Fruit fly (Drosophila melanogaster) whole organism, prepupa: ENCODE results near the gene CG17598.

Experiments
- CG11294 ChIP-seq: fragments of 200-800 bp; sonication (Bioruptor generic); IDR thresholded peaks from 2 replicates; pipeline ENCODE4 v1.3.6; 2022; ENCODE audit warnings: missing biosample characterization, missing genetic modification characterization
- CG1621 ChIP-seq: fragments of 200-800 bp; sonication (Bioruptor generic); optimal IDR thresholded peaks from 3 replicates; lab custom pipeline; 2018; ENCODE audit warnings: missing biosample characterization, mild to moderate bottlenecking, missing genetic modification characterization
- CG31627 ChIP-seq: fragments of 200-800 bp; sonication (Bioruptor generic); optimal IDR thresholded peaks from 3 replicates; lab custom pipeline; 2016; ENCODE audit warnings: missing biosample characterization, missing genetic modification characterization
- CG32006 ChIP-seq: fragments of 200-800 bp; sonication (Bioruptor generic); optimal IDR thresholded peaks from 3 replicates; lab custom pipeline; 2017; ENCODE audit warnings: missing biosample characterization, mild to moderate bottlenecking, missing genetic modification characterization
- CG34406 ChIP-seq: fragments of 200-800 bp; sonication (Bioruptor generic); optimal IDR thresholded peaks from 3 replicates; lab custom pipeline; 2016; ENCODE audit warnings: missing biosample characterization, missing genetic modification characterization
- CG4318 ChIP-seq: fragments of 200-800 bp; sonication (Bioruptor generic); optimal IDR thresholded peaks from 3 replicates; lab custom pipeline; 2017; ENCODE audit warnings: missing biosample characterization, mild to moderate bottlenecking, missing genetic modification characterization
- CG6163 ChIP-seq: fragments of 200-800 bp; sonication (Bioruptor generic); IDR thresholded peaks from 3 replicates; pipeline ENCODE4 v1.3.6; 2022; ENCODE audit warnings: missing biosample characterization, missing genetic modification characterization
- CG6276 ChIP-seq: fragments of 200-800 bp; sonication (Bioruptor generic); optimal IDR thresholded peaks from 2 replicates; lab custom pipeline; 2017; ENCODE audit warnings: missing biosample characterization, mild to moderate bottlenecking, missing genetic modification characterization
- CG6792 ChIP-seq: fragments of 200-800 bp; sonication (Bioruptor generic); optimal IDR thresholded peaks from 3 replicates; lab custom pipeline; 2016; ENCODE audit warnings: missing biosample characterization, missing genetic modification characterization
- CG6808 ChIP-seq: fragments of 200-800 bp; sonication (Bioruptor generic); optimal IDR thresholded peaks from 3 replicates; lab custom pipeline; 2017; ENCODE audit warnings: missing biosample characterization, missing genetic modification characterization, mild to moderate bottlenecking, moderate library complexity, missing genetic modification reagents
- CG7368 ChIP-seq: fragments of 200-800 bp; sonication (Bioruptor generic); optimal IDR thresholded peaks from 3 replicates; lab custom pipeline; 2016; ENCODE audit warnings: missing biosample characterization, missing genetic modification characterization
- CG8632 ChIP-seq: fragments of 200-800 bp; sonication (Bioruptor generic); optimal IDR thresholded peaks from 3 replicates; lab custom pipeline; 2016; ENCODE audit warnings: missing biosample characterization, missing genetic modification characterization
- Eip78C ChIP-seq: fragments of 200-800 bp; sonication (Bioruptor generic); peaks from one replicate; lab custom pipeline; 2016; ENCODE audit warnings: missing biosample characterization, missing genetic modification characterization
- Ets21C ChIP-seq: fragments of 200-800 bp; sonication (Bioruptor generic); optimal IDR thresholded peaks from 3 replicates; lab custom pipeline; 2016; ENCODE audit warnings: missing biosample characterization, missing genetic modification characterization
- Ets96B ChIP-seq: fragments of 200-800 bp; optimal IDR thresholded peaks from 2 replicates; lab custom pipeline; 2019; ENCODE audit warnings: missing biosample characterization, mild to moderate bottlenecking, missing genetic modification characterization, moderate library complexity
- Gug ChIP-seq: fragments of 200-800 bp; sonication (Bioruptor generic); IDR thresholded peaks from 2 replicates; pipeline ENCODE4 v1.3.6; 2022; ENCODE audit warnings: missing biosample characterization, missing genetic modification characterization
- Hr38 ChIP-seq: sonication (Bioruptor generic); optimal IDR thresholded peaks from 2 replicates; lab custom pipeline; 2016; ENCODE audit warnings: missing biosample characterization, missing genetic modification characterization
- Hr4 ChIP-seq: fragments of 200-800 bp; sonication (Bioruptor generic); optimal IDR thresholded peaks from 3 replicates; lab custom pipeline; 2016; ENCODE audit warnings: missing biosample characterization, missing genetic modification characterization
- Lpt ChIP-seq: fragments of 200-800 bp; sonication (Bioruptor generic); optimal IDR thresholded peaks from 3 replicates; lab custom pipeline; 2016; ENCODE audit warnings: missing biosample characterization, missing genetic modification characterization
- Smox ChIP-seq: fragments of 200-800 bp; sonication (Bioruptor generic); optimal IDR thresholded peaks from 3 replicates; lab custom pipeline; 2016; ENCODE audit warnings: missing biosample characterization, missing genetic modification characterization
- Sox14 ChIP-seq: fragments of 200-800 bp; sonication (Bioruptor generic); optimal IDR thresholded peaks from 3 replicates; lab custom pipeline; 2016; ENCODE audit warnings: missing biosample characterization, missing genetic modification characterization
- acj6 ChIP-seq: fragments of 200-800 bp; sonication (Bioruptor generic); optimal IDR thresholded peaks from 3 replicates; lab custom pipeline; 2016; ENCODE audit warnings: missing biosample characterization, missing genetic modification characterization
- dac ChIP-seq: fragments of 200-800 bp; sonication (Bioruptor generic); optimal IDR thresholded peaks from 2 replicates; lab custom pipeline; 2017; ENCODE audit warnings: missing biosample characterization, mild to moderate bottlenecking, missing genetic modification characterization
- eg ChIP-seq: fragments of 200-800 bp; sonication (Bioruptor generic); IDR thresholded peaks from 3 replicates; pipeline ENCODE4 v1.3.6; 2022; ENCODE audit warnings: missing biosample characterization, missing genetic modification characterization
- esn ChIP-seq: fragments of 200-800 bp; sonication (Bioruptor generic); optimal IDR thresholded peaks from 2 replicates; lab custom pipeline; 2016; ENCODE audit warnings: missing biosample characterization, mild to moderate bottlenecking, missing genetic modification characterization, moderate library complexity
- fd85E ChIP-seq: fragments of 200-800 bp; sonication (Bioruptor generic); optimal IDR thresholded peaks from 3 replicates; lab custom pipeline; 2016; ENCODE audit warnings: missing biosample characterization, missing genetic modification characterization
- lz ChIP-seq: fragments of 200-800 bp; sonication (Bioruptor generic); optimal IDR thresholded peaks from 3 replicates; lab custom pipeline; 2016; ENCODE audit warnings: missing biosample characterization, missing genetic modification characterization
- net ChIP-seq: fragments of 200-800 bp; sonication (Bioruptor generic); optimal IDR thresholded peaks from 3 replicates; lab custom pipeline; 2016; ENCODE audit warnings: missing biosample characterization, missing genetic modification characterization
- pdm3 ChIP-seq: fragments of 200-800 bp; sonication (Bioruptor generic); optimal IDR thresholded peaks from 3 replicates; lab custom pipeline; 2016; ENCODE audit warnings: missing biosample characterization, missing genetic modification characterization
- salr ChIP-seq, 2 experiments: fragments of 200-800 bp; sonication (Bioruptor generic); optimal IDR thresholded peaks; 3 replicates each; lab custom pipeline; 2016 to 2018; ENCODE audit warnings: missing biosample characterization in 2 of 2, missing genetic modification characterization in 2 of 2, mild to moderate bottlenecking in 1 of 2
- spab ChIP-seq: fragments of 200-800 bp; sonication (Bioruptor generic); optimal IDR thresholded peaks from 2 replicates; lab custom pipeline; 2017; ENCODE audit warnings: missing biosample characterization, mild to moderate bottlenecking, missing genetic modification characterization, missing genetic modification reagents
- topi ChIP-seq: fragments of 200-800 bp; sonication (Bioruptor generic); optimal IDR thresholded peaks from 3 replicates; lab custom pipeline; 2016; ENCODE audit warnings: missing biosample characterization, missing genetic modification characterization
- vri ChIP-seq: fragments of 200-800 bp; sonication (Bioruptor generic); optimal IDR thresholded peaks from 3 replicates; lab custom pipeline; 2016; ENCODE audit warnings: missing biosample characterization, mild to moderate bottlenecking, missing genetic modification characterization

CG17598 gene

dm6 chrX:22540065-22540504 is at the start of gene CG17598:
Gene CG17598 (minus strand): TSS chrX:22540383.
- TF ChIP-seq CG31627 (GFP tag; lab: Kevin White, UChicago) (no peak), Hr4 (no peak), Ets21C (GFP tag; lab: Kevin White, UChicago) (no peak), fd85E (GFP tag; lab: Kevin White, UChicago) (no peak), Sox14 (GFP tag; lab: Kevin White, UChicago) (peak; percentile 24), CG1621 (peak; percentile 36), Eip78C (peak; percentile 63), CG4318 (GFP tag; lab: Kevin White, UChicago) (no peak)

dm6 chrX:22582909-22583308 is 42.7 kb upstream of the CG17598 start:
- no peak for TF ChIP-seq CG6808 (GFP tag; lab: Kevin White, UChicago)
- TF ChIP-seq CG31627 (GFP tag; lab: Kevin White, UChicago): no peak
- no peak for TF ChIP-seq eg
- TF ChIP-seq Gug (GFP tag; lab: Robert Waterston, UW): no peak
- no peak for TF ChIP-seq dac (GFP tag; lab: Kevin White, UChicago)
- TF ChIP-seq Hr38: no peak
- TF ChIP-seq CG8632 (GFP tag; lab: Kevin White, UChicago): no peak
- no peak for TF ChIP-seq salr (GFP tag; optimal IDR thresholded peaks at IDR 0.05; lab: Kevin White, UChicago)

dm6 chrX:22575082-22575481 is 34.9 kb upstream of the CG17598 start:
- TF ChIP-seq net (GFP tag; lab: Kevin White, UChicago) (no peak), CG6163 (GFP tag; lab: Robert Waterston, UW) (no peak), CG8632 (GFP tag; lab: Kevin White, UChicago) (no peak), esn (GFP tag; lab: Kevin White, UChicago) (no peak), dac (GFP tag; lab: Kevin White, UChicago) (no peak), Gug (GFP tag; lab: Robert Waterston, UW) (no peak), fd85E (GFP tag; lab: Kevin White, UChicago) (no peak), eg (no peak), Smox (GFP tag; lab: Kevin White, UChicago) (no peak), CG7368 (GFP tag; lab: Kevin White, UChicago) (no peak), Ets21C (GFP tag; lab: Kevin White, UChicago) (no peak), Ets96B (tag; lab: Kevin White, UChicago) (no peak), CG11294 (GFP tag; lab: Robert Waterston, UW) (no peak), topi (GFP tag; lab: Kevin White, UChicago) (no peak), acj6 (GFP tag; lab: Kevin White, UChicago) (no peak), salr (GFP tag; optimal IDR thresholded peaks at IDR 0.05; lab: Kevin White, UChicago) (no peak)
- TF ChIP-seq, all 60 proteins: peak for 0

dm6 chrX:22574362-22574761 is 34.2 kb upstream of the CG17598 start:
- no peak for TF ChIP-seq eg
- no peak for TF ChIP-seq vri (GFP tag; lab: Kevin White, UChicago)
- no peak for TF ChIP-seq CG31627 (GFP tag; lab: Kevin White, UChicago)
- TF ChIP-seq lz (GFP tag; lab: Kevin White, UChicago): no peak
- TF ChIP-seq CG6808 (GFP tag; lab: Kevin White, UChicago): no peak
- no peak for TF ChIP-seq Sox14 (GFP tag; lab: Kevin White, UChicago)
- TF ChIP-seq acj6 (GFP tag; lab: Kevin White, UChicago): no peak
- no peak for TF ChIP-seq esn (GFP tag; lab: Kevin White, UChicago)
- no peak for TF ChIP-seq pdm3
- no peak for TF ChIP-seq CG6163 (GFP tag; lab: Robert Waterston, UW)
- no peak for TF ChIP-seq CG6792 (GFP tag; lab: Kevin White, UChicago)
- TF ChIP-seq Lpt (GFP tag; lab: Kevin White, UChicago): no peak
- TF ChIP-seq CG32006 (GFP tag; lab: Kevin White, UChicago): no peak
- no peak for TF ChIP-seq spab (GFP tag; lab: Kevin White, UChicago)
- no peak for TF ChIP-seq CG6276
- TF ChIP-seq CG34406 (GFP tag; lab: Kevin White, UChicago): no peak
- TF ChIP-seq, all 60 proteins: peak for 0
